Fruit fly (Drosophila melanogaster) whole organism, prepupa: ENCODE measurements around the gene Crz.

Experiments
- CG10631 ChIP-seq: fragments of 200-800 bp; sonication (Bioruptor generic); optimal IDR thresholded peaks from 2 replicates; lab custom pipeline; 2016; ENCODE audit warnings: missing biosample characterization, missing genetic modification characterization
- CG10669 ChIP-seq: fragments of 200-800 bp; sonication (Bioruptor generic); optimal IDR thresholded peaks from 3 replicates; lab custom pipeline; 2018; ENCODE audit warnings: missing biosample characterization, mild to moderate bottlenecking, missing genetic modification characterization, moderate library complexity
- CG11762 ChIP-seq: fragments of 200-800 bp; sonication (Bioruptor generic); optimal IDR thresholded peaks from 3 replicates; lab custom pipeline; 2016; ENCODE audit warnings: missing biosample characterization, missing genetic modification characterization; ENCODE audit not compliant: insufficient read depth
- CG11902 ChIP-seq: fragments of 200-800 bp; sonication (Bioruptor generic); optimal IDR thresholded peaks from 3 replicates; lab custom pipeline; 2016; ENCODE audit warnings: missing biosample characterization, missing genetic modification characterization
- CG15336 ChIP-seq: fragments of 200-800 bp; sonication (Bioruptor generic); IDR thresholded peaks from 2 replicates; pipeline ENCODE4 v1.3.6; 2022; ENCODE audit warnings: missing biosample characterization, missing genetic modification characterization
- CG1621 ChIP-seq: fragments of 200-800 bp; sonication (Bioruptor generic); optimal IDR thresholded peaks from 3 replicates; lab custom pipeline; 2018; ENCODE audit warnings: missing biosample characterization, mild to moderate bottlenecking, missing genetic modification characterization
- CG16779 ChIP-seq: fragments of 200-800 bp; sonication (Bioruptor generic); optimal IDR thresholded peaks from 3 replicates; lab custom pipeline; 2017; ENCODE audit warnings: missing biosample characterization, mild to moderate bottlenecking, missing genetic modification characterization
- CG3032 ChIP-seq: fragments of 200-800 bp; optimal IDR thresholded peaks from 2 replicates; lab custom pipeline; 2019; ENCODE audit warnings: missing biosample characterization, mild to moderate bottlenecking, missing genetic modification characterization, moderate library complexity
- CG31627 ChIP-seq: fragments of 200-800 bp; sonication (Bioruptor generic); optimal IDR thresholded peaks from 3 replicates; lab custom pipeline; 2016; ENCODE audit warnings: missing biosample characterization, missing genetic modification characterization
- CG32006 ChIP-seq: fragments of 200-800 bp; sonication (Bioruptor generic); optimal IDR thresholded peaks from 3 replicates; lab custom pipeline; 2017; ENCODE audit warnings: missing biosample characterization, mild to moderate bottlenecking, missing genetic modification characterization
- CG34406 ChIP-seq: fragments of 200-800 bp; sonication (Bioruptor generic); optimal IDR thresholded peaks from 3 replicates; lab custom pipeline; 2016; ENCODE audit warnings: missing biosample characterization, missing genetic modification characterization
- CG3919 ChIP-seq: fragments of 200-800 bp; sonication (Bioruptor generic); optimal IDR thresholded peaks from 3 replicates; lab custom pipeline; 2016; ENCODE audit warnings: missing biosample characterization, missing genetic modification characterization
- CG6163 ChIP-seq: fragments of 200-800 bp; sonication (Bioruptor generic); IDR thresholded peaks from 3 replicates; pipeline ENCODE4 v1.3.6; 2022; ENCODE audit warnings: missing biosample characterization, missing genetic modification characterization
- CG6276 ChIP-seq: fragments of 200-800 bp; sonication (Bioruptor generic); optimal IDR thresholded peaks from 2 replicates; lab custom pipeline; 2017; ENCODE audit warnings: missing biosample characterization, mild to moderate bottlenecking, missing genetic modification characterization
- CG6792 ChIP-seq: fragments of 200-800 bp; sonication (Bioruptor generic); optimal IDR thresholded peaks from 3 replicates; lab custom pipeline; 2016; ENCODE audit warnings: missing biosample characterization, missing genetic modification characterization
- CG6808 ChIP-seq: fragments of 200-800 bp; sonication (Bioruptor generic); optimal IDR thresholded peaks from 3 replicates; lab custom pipeline; 2017; ENCODE audit warnings: missing biosample characterization, missing genetic modification characterization, mild to moderate bottlenecking, moderate library complexity, missing genetic modification reagents
- CG6854 ChIP-seq: fragments of 200-800 bp; sonication (Bioruptor generic); optimal IDR thresholded peaks from 2 replicates; lab custom pipeline; 2017; ENCODE audit warnings: missing biosample characterization, mild to moderate bottlenecking, missing genetic modification characterization
- CG7368 ChIP-seq: fragments of 200-800 bp; sonication (Bioruptor generic); optimal IDR thresholded peaks from 3 replicates; lab custom pipeline; 2016; ENCODE audit warnings: missing biosample characterization, missing genetic modification characterization
- CG8119 ChIP-seq: fragments of 200-800 bp; sonication (Bioruptor generic); IDR thresholded peaks from 3 replicates; pipeline ENCODE4 v1.3.6; 2022; ENCODE audit warnings: missing biosample characterization, missing genetic modification characterization
- CG8319 ChIP-seq: fragments of 200-800 bp; sonication (Bioruptor generic); optimal IDR thresholded peaks from 3 replicates; lab custom pipeline; 2016; ENCODE audit warnings: missing biosample characterization, missing genetic modification characterization
- CG9139 ChIP-seq: fragments of 200-800 bp; sonication (Bioruptor generic); optimal IDR thresholded peaks from 3 replicates; lab custom pipeline; 2017; ENCODE audit warnings: missing biosample characterization, mild to moderate bottlenecking, missing genetic modification characterization
- Eip75B ChIP-seq: fragments of 200-800 bp; sonication (Bioruptor generic); optimal IDR thresholded peaks from 3 replicates; lab custom pipeline; 2016; ENCODE audit warnings: missing biosample characterization, missing genetic modification characterization
- Eip78C ChIP-seq: fragments of 200-800 bp; sonication (Bioruptor generic); peaks from one replicate; lab custom pipeline; 2016; ENCODE audit warnings: missing biosample characterization, missing genetic modification characterization
- Eip93F ChIP-seq: fragments of 200-800 bp; sonication (Bioruptor generic); optimal IDR thresholded peaks from 2 replicates; lab custom pipeline; 2016; ENCODE audit warnings: missing biosample characterization, mild to moderate bottlenecking, missing genetic modification characterization
- Ets21C ChIP-seq: fragments of 200-800 bp; sonication (Bioruptor generic); optimal IDR thresholded peaks from 3 replicates; lab custom pipeline; 2016; ENCODE audit warnings: missing biosample characterization, missing genetic modification characterization
- Gug ChIP-seq: fragments of 200-800 bp; sonication (Bioruptor generic); IDR thresholded peaks from 2 replicates; pipeline ENCODE4 v1.3.6; 2022; ENCODE audit warnings: missing biosample characterization, missing genetic modification characterization
- Hr38 ChIP-seq: sonication (Bioruptor generic); optimal IDR thresholded peaks from 2 replicates; lab custom pipeline; 2016; ENCODE audit warnings: missing biosample characterization, missing genetic modification characterization
- Hr39 ChIP-seq: fragments of 200-800 bp; sonication (Bioruptor generic); optimal IDR thresholded peaks from 2 replicates; lab custom pipeline; 2016; ENCODE audit warnings: missing biosample characterization, missing genetic modification characterization
- Hr4 ChIP-seq: fragments of 200-800 bp; sonication (Bioruptor generic); optimal IDR thresholded peaks from 3 replicates; lab custom pipeline; 2016; ENCODE audit warnings: missing biosample characterization, missing genetic modification characterization
- Lpt ChIP-seq: fragments of 200-800 bp; sonication (Bioruptor generic); optimal IDR thresholded peaks from 3 replicates; lab custom pipeline; 2016; ENCODE audit warnings: missing biosample characterization, missing genetic modification characterization
- Met ChIP-seq: fragments of 200-800 bp; sonication (Bioruptor generic); optimal IDR thresholded peaks from 3 replicates; lab custom pipeline; 2016; ENCODE audit warnings: missing biosample characterization, missing genetic modification characterization
- OdsH ChIP-seq: fragments of 200-800 bp; sonication (Bioruptor generic); optimal IDR thresholded peaks from 3 replicates; lab custom pipeline; 2016; ENCODE audit warnings: missing biosample characterization, missing genetic modification characterization
- Smox ChIP-seq: fragments of 200-800 bp; sonication (Bioruptor generic); optimal IDR thresholded peaks from 3 replicates; lab custom pipeline; 2016; ENCODE audit warnings: missing biosample characterization, missing genetic modification characterization
- Sox14 ChIP-seq: fragments of 200-800 bp; sonication (Bioruptor generic); optimal IDR thresholded peaks from 3 replicates; lab custom pipeline; 2016; ENCODE audit warnings: missing biosample characterization, missing genetic modification characterization
- Sox15 ChIP-seq: fragments of 200-800 bp; sonication (Bioruptor generic); optimal IDR thresholded peaks from 3 replicates; lab custom pipeline; 2016; ENCODE audit warnings: missing biosample characterization, missing genetic modification characterization
- achi ChIP-seq: fragments of 200-800 bp; sonication (Bioruptor generic); optimal IDR thresholded peaks from 3 replicates; lab custom pipeline; 2016; ENCODE audit warnings: missing biosample characterization, missing genetic modification characterization
- acj6 ChIP-seq: fragments of 200-800 bp; sonication (Bioruptor generic); optimal IDR thresholded peaks from 3 replicates; lab custom pipeline; 2016; ENCODE audit warnings: missing biosample characterization, missing genetic modification characterization
- dsx ChIP-seq: fragments of 200-800 bp; optimal IDR thresholded peaks from 3 replicates; lab custom pipeline; 2019; ENCODE audit warnings: missing biosample characterization, mild to moderate bottlenecking, missing genetic modification characterization, moderate library complexity; ENCODE audit not compliant: poor library complexity, severe bottlenecking
- eg ChIP-seq: fragments of 200-800 bp; sonication (Bioruptor generic); IDR thresholded peaks from 3 replicates; pipeline ENCODE4 v1.3.6; 2022; ENCODE audit warnings: missing biosample characterization, missing genetic modification characterization
- esn ChIP-seq: fragments of 200-800 bp; sonication (Bioruptor generic); optimal IDR thresholded peaks from 2 replicates; lab custom pipeline; 2016; ENCODE audit warnings: missing biosample characterization, mild to moderate bottlenecking, missing genetic modification characterization, moderate library complexity
- fd59A ChIP-seq: fragments of 200-800 bp; sonication (Bioruptor generic); optimal IDR thresholded peaks from 2 replicates; lab custom pipeline; 2017; ENCODE audit warnings: missing biosample characterization, mild to moderate bottlenecking, missing genetic modification characterization, missing genetic modification reagents
- fd85E ChIP-seq: fragments of 200-800 bp; sonication (Bioruptor generic); optimal IDR thresholded peaks from 3 replicates; lab custom pipeline; 2016; ENCODE audit warnings: missing biosample characterization, missing genetic modification characterization
- lz ChIP-seq: fragments of 200-800 bp; sonication (Bioruptor generic); optimal IDR thresholded peaks from 3 replicates; lab custom pipeline; 2016; ENCODE audit warnings: missing biosample characterization, missing genetic modification characterization
- net ChIP-seq: fragments of 200-800 bp; sonication (Bioruptor generic); optimal IDR thresholded peaks from 3 replicates; lab custom pipeline; 2016; ENCODE audit warnings: missing biosample characterization, missing genetic modification characterization
- pdm3 ChIP-seq: fragments of 200-800 bp; sonication (Bioruptor generic); optimal IDR thresholded peaks from 3 replicates; lab custom pipeline; 2016; ENCODE audit warnings: missing biosample characterization, missing genetic modification characterization
- salr ChIP-seq, 2 experiments: fragments of 200-800 bp; sonication (Bioruptor generic); optimal IDR thresholded peaks; 3 replicates each; lab custom pipeline; 2016 to 2018; ENCODE audit warnings: missing biosample characterization in 2 of 2, missing genetic modification characterization in 2 of 2, mild to moderate bottlenecking in 1 of 2
- spab ChIP-seq: fragments of 200-800 bp; sonication (Bioruptor generic); optimal IDR thresholded peaks from 2 replicates; lab custom pipeline; 2017; ENCODE audit warnings: missing biosample characterization, mild to moderate bottlenecking, missing genetic modification characterization, missing genetic modification reagents
- ss ChIP-seq, 2 experiments: fragments of 200-800 bp; sonication (Bioruptor generic); optimal IDR thresholded peaks; 2 replicates in 1 of 2; 3 replicates in 1 of 2; lab custom pipeline; 2017 to 2018; ENCODE audit warnings: mild to moderate bottlenecking in 2 of 2, missing biosample characterization in 2 of 2, missing genetic modification characterization in 2 of 2, moderate library complexity in 1 of 2
- svp ChIP-seq: fragments of 200-800 bp; sonication (Bioruptor generic); peaks from one replicate; lab custom pipeline; 2016; ENCODE audit warnings: missing biosample characterization, missing genetic modification characterization
- topi ChIP-seq: fragments of 200-800 bp; sonication (Bioruptor generic); optimal IDR thresholded peaks from 3 replicates; lab custom pipeline; 2016; ENCODE audit warnings: missing biosample characterization, missing genetic modification characterization
- vri ChIP-seq: fragments of 200-800 bp; sonication (Bioruptor generic); optimal IDR thresholded peaks from 3 replicates; lab custom pipeline; 2016; ENCODE audit warnings: missing biosample characterization, mild to moderate bottlenecking, missing genetic modification characterization

Crz gene

dm6 chr3R:14327472-14328104, 12.9 kb downstream of the Crz start, which contains the start of gene spn-B:
TSS of gene spn-B (plus strand) at chr3R:14328051.
- TF ChIP-seq lz (GFP tag; lab: Kevin White, UChicago) (peak; percentile 85), net (peak; percentile 79), achi (GFP tag; lab: Kevin White, UChicago) (peak; percentile 78), CG3919 (GFP tag; lab: Kevin White, UChicago) (peak; percentile 83), vri (peak; percentile 80), pdm3 (GFP tag; lab: Kevin White, UChicago) (peak; percentile 81), salr (GFP tag; optimal IDR thresholded peaks at IDR 0.05; lab: Kevin White, UChicago) (peak; percentile 8 to 44), acj6 (GFP tag; lab: Kevin White, UChicago) (peak; percentile 73), CG6163 (GFP tag; lab: Robert Waterston, UW) (peak; percentile 71; the same call in 2 of the 3 replicates), Sox15 (GFP tag; lab: Kevin White, UChicago) (peak; percentile 54), Gug (GFP tag; lab: Robert Waterston, UW) (peak; percentile 59; the same call in 1 of the 2 replicates), spab (GFP tag; lab: Kevin White, UChicago) (peak; percentile 56), CG11762 (GFP tag; lab: Kevin White, UChicago) (peak; percentile 47), Hr39 (GFP tag; lab: Kevin White, UChicago) (peak; percentile 74), dsx (GFP tag; lab: Kevin White, UChicago) (peak; percentile 59), CG7368 (GFP tag; lab: Kevin White, UChicago) (peak; percentile 63), eg (peak; percentile 82), Eip75B (peak; percentile 86), Hr4 (GFP tag; lab: Kevin White, UChicago) (peak; percentile 86), svp (GFP tag; lab: Kevin White, UChicago) (no peak), CG6808 (peak; percentile 75), CG6276 (no peak), CG6792 (GFP tag; lab: Kevin White, UChicago) (peak; percentile 80), Ets21C (peak; percentile 66), Smox (GFP tag; lab: Kevin White, UChicago) (peak; percentile 86), Eip78C (GFP tag; lab: Kevin White, UChicago) (peak; percentile 95), CG34406 (GFP tag; lab: Kevin White, UChicago) (peak; percentile 68), Hr38 (GFP tag; lab: Kevin White, UChicago) (no peak), Lpt (GFP tag; lab: Kevin White, UChicago) (peak; percentile 62), CG16779 (no peak), ss (GFP tag; optimal IDR thresholded peaks at IDR 0.05; lab: Kevin White, UChicago) (peak; percentile 54 to 75), CG1621 (tag; lab: Kevin White, UChicago) (peak; percentile 70), Met (GFP tag; lab: Kevin White, UChicago) (peak; percentile 88), OdsH (GFP tag; lab: Kevin White, UChicago) (peak; percentile 75), CG9139 (GFP tag; lab: Kevin White, UChicago) (no peak), CG8119 (GFP tag; lab: Robert Waterston, UW) (peak; percentile 81), CG6854 (no peak), CG3032 (tag; lab: Kevin White, UChicago) (peak; percentile 65), CG8319 (GFP tag; lab: Kevin White, UChicago) (peak; percentile 66), Sox14 (GFP tag; lab: Kevin White, UChicago) (peak; percentile 79), CG15336 (GFP tag; lab: Robert Waterston, UW) (peak; percentile 82), CG10669 (GFP tag; lab: Kevin White, UChicago) (peak; percentile 72), fd59A (GFP tag; lab: Kevin White, UChicago) (peak; percentile 15), fd85E (GFP tag; lab: Kevin White, UChicago) (no peak), CG10631 (GFP tag; lab: Kevin White, UChicago) (peak; percentile 71), CG31627 (peak; percentile 77), CG32006 (GFP tag; lab: Kevin White, UChicago) (peak; percentile 73), esn (peak; percentile 89), CG11902 (peak; percentile 37), Eip93F (GFP tag; lab: Kevin White, UChicago) (no peak), topi (peak; percentile 83)
